Fruit fly (Drosophila melanogaster) whole organism, prepupa: Measurements from ENCODE around the gene Hsc20.

Experiments used
- CG11762 ChIP-seq: fragments of 200-800 bp; sonication (Bioruptor generic); optimal IDR thresholded peaks from 3 replicates; lab custom pipeline; 2016; ENCODE audit warnings: missing biosample characterization, missing genetic modification characterization; ENCODE audit not compliant: insufficient read depth
- CG32006 ChIP-seq: fragments of 200-800 bp; sonication (Bioruptor generic); optimal IDR thresholded peaks from 3 replicates; lab custom pipeline; 2017; ENCODE audit warnings: missing biosample characterization, mild to moderate bottlenecking, missing genetic modification characterization
- CG34406 ChIP-seq: fragments of 200-800 bp; sonication (Bioruptor generic); optimal IDR thresholded peaks from 3 replicates; lab custom pipeline; 2016; ENCODE audit warnings: missing biosample characterization, missing genetic modification characterization
- CG6854 ChIP-seq: fragments of 200-800 bp; sonication (Bioruptor generic); optimal IDR thresholded peaks from 2 replicates; lab custom pipeline; 2017; ENCODE audit warnings: missing biosample characterization, mild to moderate bottlenecking, missing genetic modification characterization
- CG8119 ChIP-seq: fragments of 200-800 bp; sonication (Bioruptor generic); IDR thresholded peaks from 3 replicates; pipeline ENCODE4 v1.3.6; 2022; ENCODE audit warnings: missing biosample characterization, missing genetic modification characterization
- Eip78C ChIP-seq: fragments of 200-800 bp; sonication (Bioruptor generic); peaks from one replicate; lab custom pipeline; 2016; ENCODE audit warnings: missing biosample characterization, missing genetic modification characterization
- Gug ChIP-seq: fragments of 200-800 bp; sonication (Bioruptor generic); IDR thresholded peaks from 2 replicates; pipeline ENCODE4 v1.3.6; 2022; ENCODE audit warnings: missing biosample characterization, missing genetic modification characterization
- Hr38 ChIP-seq: sonication (Bioruptor generic); optimal IDR thresholded peaks from 2 replicates; lab custom pipeline; 2016; ENCODE audit warnings: missing biosample characterization, missing genetic modification characterization
- Hr39 ChIP-seq: fragments of 200-800 bp; sonication (Bioruptor generic); optimal IDR thresholded peaks from 2 replicates; lab custom pipeline; 2016; ENCODE audit warnings: missing biosample characterization, missing genetic modification characterization
- Sox102F ChIP-seq: fragments of 200-800 bp; sonication (Bioruptor generic); optimal IDR thresholded peaks from 2 replicates; lab custom pipeline; 2016; ENCODE audit warnings: missing biosample characterization, mild to moderate bottlenecking, missing genetic modification characterization
- cyc ChIP-seq: fragments of 200-800 bp; sonication (Bioruptor generic); optimal IDR thresholded peaks from 3 replicates; lab custom pipeline; 2016; ENCODE audit warnings: missing biosample characterization, missing genetic modification characterization
- dsx ChIP-seq: fragments of 200-800 bp; optimal IDR thresholded peaks from 3 replicates; lab custom pipeline; 2019; ENCODE audit warnings: missing biosample characterization, mild to moderate bottlenecking, missing genetic modification characterization, moderate library complexity; ENCODE audit not compliant: poor library complexity, severe bottlenecking
- salr ChIP-seq, 2 experiments: fragments of 200-800 bp; sonication (Bioruptor generic); optimal IDR thresholded peaks; 3 replicates each; lab custom pipeline; 2016 to 2018; ENCODE audit warnings: missing biosample characterization in 2 of 2, missing genetic modification characterization in 2 of 2, mild to moderate bottlenecking in 1 of 2

dm6 chr3L:16202550-16202949 is 30.4 kb upstream of the Hsc20 start:
- TF ChIP-seq CG11762 (GFP tag; lab: Kevin White, UChicago) (no peak), Gug (no peak), CG8119 (GFP tag; lab: Robert Waterston, UW) (peak; percentile 45; the same call in 1 of the 3 replicates), cyc (GFP tag; lab: Kevin White, UChicago) (peak; percentile 31), CG34406 (GFP tag; lab: Kevin White, UChicago) (peak; percentile 30), Hr38 (no peak), dsx (GFP tag; lab: Kevin White, UChicago) (no peak), Hr39 (GFP tag; lab: Kevin White, UChicago) (peak; percentile 58), Sox102F (GFP tag; lab: Kevin White, UChicago) (peak; percentile 56), salr (GFP tag; optimal IDR thresholded peaks at IDR 0.05; lab: Kevin White, UChicago) (no peak), CG32006 (GFP tag; lab: Kevin White, UChicago) (peak; percentile 46), CG6854 (GFP tag; lab: Kevin White, UChicago) (no peak), Eip78C (GFP tag; lab: Kevin White, UChicago) (peak; percentile 92)
